Worm (Caenorhabditis elegans): ENCODE data around the gene T01B7.9.

Gene T01B7.9

ce11 chrII:8747246-8747938, 20.8 kb upstream of the T01B7.9 start:
- TF ChIP-seq tbx-11 (GFP tag; IDR thresholded peaks at IDR 0.05) = 0 out of 2 replicates have a peak, but pooled peaks have one; percentile 54
- TF ChIP-seq sea-1 (GFP tag; conservative IDR thresholded peaks at IDR 0.05) = 0 out of 2 replicates have a peak, but pooled peaks have one; percentile 21
- no peak for TF ChIP-seq ets-7 (tag; optimal IDR thresholded peaks at IDR 0.05)

ce11 chrII:8746298-8746775, 19.7 kb upstream of the T01B7.9 start:
- TF ChIP-seq ceh-36 (tag; optimal IDR thresholded peaks at IDR 0.05) (no peak), hmg-4 (GFP tag; optimal IDR thresholded peaks at IDR 0.05) (no peak), B0310.2 (tag; optimal IDR thresholded peaks at IDR 0.05) (no peak), ets-7 (tag; optimal IDR thresholded peaks at IDR 0.05) (no peak), tra-4 (tag; optimal IDR thresholded peaks at IDR 0.05) (no peak), ama-1 (optimal IDR thresholded peaks at IDR 0.05) (no peak), hnd-1 (tag; optimal IDR thresholded peaks at IDR 0.05) (no peak), tbx-11 (GFP tag; IDR thresholded peaks at IDR 0.05) (no peak), F13C5.2 (tag; optimal IDR thresholded peaks at IDR 0.05) (no peak), hmbx-1 (tag; optimal IDR thresholded peaks at IDR 0.05) (no peak), ceh-13 (GFP tag; optimal IDR thresholded peaks at IDR 0.05) (no peak), flt-1 (GFP tag; IDR thresholded peaks at IDR 0.05) (no peak), tbx-37 (GFP tag; conservative IDR thresholded peaks at IDR 0.05) (no peak), pes-1 (GFP tag; IDR thresholded peaks at IDR 0.05) (no peak)

DNA sequence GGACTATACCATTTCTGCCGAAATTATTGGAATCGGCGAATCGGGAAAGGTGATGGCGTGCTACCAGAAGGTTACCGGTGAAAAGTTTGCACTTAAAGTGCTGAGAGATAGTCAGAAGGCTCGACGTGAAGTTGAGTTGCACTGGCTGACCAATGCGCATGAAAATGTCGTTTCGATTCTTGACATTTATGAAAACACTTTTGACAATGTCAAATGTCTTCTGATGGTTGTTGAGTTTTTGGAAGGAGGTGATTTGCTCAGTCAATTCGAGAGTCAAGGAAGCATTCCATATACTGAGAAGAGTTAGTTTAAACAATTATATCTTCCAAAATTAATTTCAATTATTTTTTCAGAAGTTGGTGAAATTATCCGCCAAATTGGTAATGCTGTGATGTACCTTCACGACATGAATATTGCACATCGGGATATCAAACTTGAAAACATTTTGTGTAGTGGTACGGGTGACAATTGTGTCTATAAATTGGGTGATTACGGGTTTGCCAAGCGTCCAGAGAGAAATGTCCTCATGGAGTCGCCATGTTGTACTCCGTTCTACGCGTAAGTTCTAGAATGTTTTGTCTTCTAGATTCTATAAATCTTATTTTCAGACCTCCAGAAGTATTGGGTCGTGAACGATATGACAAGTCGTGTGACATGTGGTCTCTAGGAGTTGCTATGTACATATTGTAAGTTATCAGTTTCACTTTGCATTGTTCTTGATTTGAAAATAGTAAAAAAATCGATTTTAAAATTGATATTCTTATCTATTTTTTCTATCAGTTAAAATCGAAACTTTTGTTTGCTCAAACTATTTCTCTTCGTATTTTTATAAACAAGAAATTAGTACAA, 19.1 kb upstream of the T01B7.9 start:
- TF ChIP-seq ceh-13 (GFP tag; optimal IDR thresholded peaks at IDR 0.05) = no peak
- no peak for TF ChIP-seq flt-1 (GFP tag; IDR thresholded peaks at IDR 0.05)
- no peak for TF ChIP-seq pes-1 (GFP tag; IDR thresholded peaks at IDR 0.05)
- TF ChIP-seq ama-1 (optimal IDR thresholded peaks at IDR 0.05) = no peak
- TF ChIP-seq hmg-4 (GFP tag; optimal IDR thresholded peaks at IDR 0.05) = no peak

DNA sequence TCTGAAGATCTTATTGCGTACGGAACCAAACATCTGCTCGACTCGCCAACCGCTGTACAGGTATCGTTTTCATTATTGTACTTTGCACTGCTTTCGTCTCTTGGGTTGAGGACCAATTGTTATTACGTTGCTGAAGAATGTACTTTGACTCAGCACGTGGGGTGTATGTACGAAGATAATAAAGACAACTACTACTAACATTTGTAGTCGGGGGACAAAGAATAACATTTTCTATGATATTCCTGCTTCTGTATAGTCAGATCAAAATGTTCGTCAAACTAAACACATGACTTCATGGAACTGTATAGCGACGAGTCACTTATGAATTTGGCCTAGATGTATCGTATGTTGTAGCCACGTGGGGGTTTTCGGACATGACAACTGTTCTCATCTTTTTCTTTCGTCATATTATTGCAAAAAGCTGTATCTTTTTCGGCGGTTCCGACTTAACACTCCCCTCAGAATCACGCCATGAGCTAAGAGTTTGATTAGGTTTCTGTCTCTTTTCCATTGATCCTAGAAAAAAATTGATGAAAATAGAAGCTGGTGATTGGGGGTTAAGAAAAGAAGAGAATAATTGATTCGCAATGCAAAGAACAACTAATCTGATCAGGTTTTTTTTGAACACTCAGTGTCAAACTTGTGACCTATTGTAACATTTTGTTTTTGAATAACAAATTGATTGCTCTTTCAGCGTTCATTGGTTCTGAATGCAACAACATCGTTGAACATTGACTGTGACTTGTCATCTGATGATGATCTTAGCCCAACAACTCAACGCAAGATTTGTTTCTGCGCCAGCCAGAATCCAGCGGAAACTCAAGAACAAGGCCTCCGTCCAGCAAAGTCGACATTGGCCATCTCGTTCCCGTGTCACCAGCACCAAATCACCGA, 18.2 kb upstream of the T01B7.9 start:
- TF ChIP-seq B0310.2 (tag; optimal IDR thresholded peaks at IDR 0.05) (no peak), tra-4 (tag; optimal IDR thresholded peaks at IDR 0.05) (no peak), ceh-13 (GFP tag; optimal IDR thresholded peaks at IDR 0.05) (no peak), flt-1 (GFP tag; IDR thresholded peaks at IDR 0.05) (no peak), ceh-36 (tag; optimal IDR thresholded peaks at IDR 0.05) (no peak)

DNA sequence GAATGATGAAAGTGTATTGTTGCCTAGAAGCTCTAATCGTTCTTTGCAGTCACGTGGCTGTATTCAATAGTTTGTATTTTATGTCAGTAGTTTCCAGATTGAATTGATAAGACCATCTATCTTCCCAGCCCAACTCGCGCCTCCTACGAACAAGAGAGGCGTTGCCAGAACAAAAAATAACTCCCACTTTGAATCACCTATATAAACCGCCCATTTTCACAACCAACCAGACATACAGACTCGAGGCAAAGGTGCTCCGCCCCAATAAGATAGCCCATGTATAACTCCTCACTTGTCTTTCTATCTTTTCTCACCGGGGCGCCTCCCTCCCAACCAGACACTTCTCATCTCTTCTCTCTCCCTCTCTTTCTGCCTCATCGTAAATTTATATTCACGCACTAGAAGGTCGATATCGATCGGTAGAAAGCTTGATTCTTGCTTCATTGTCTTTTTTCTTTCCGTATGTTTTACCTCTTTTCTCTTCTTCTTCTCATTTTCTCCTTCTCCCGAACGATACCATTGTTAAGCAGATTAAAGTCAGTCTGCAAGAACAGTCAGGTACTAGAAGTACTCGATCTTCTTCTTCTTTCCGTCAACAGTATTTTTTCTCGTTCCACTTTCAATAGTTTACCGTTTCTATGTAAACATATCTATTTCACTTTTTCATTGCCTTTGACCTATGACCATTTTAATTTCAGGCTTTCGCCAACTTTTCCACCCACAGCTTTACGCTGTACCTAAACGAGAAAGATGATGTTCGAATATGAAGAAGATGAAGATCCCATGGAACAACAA, 17.0 kb upstream of the T01B7.9 start, which contains the start of gene mak-1:
Gene mak-1 (plus strand): TSS at position 693 of the 795 bp plus-strand sequence.
- no peak for TF ChIP-seq B0310.2 (tag; optimal IDR thresholded peaks at IDR 0.05)
- no peak for TF ChIP-seq hnd-1 (tag; optimal IDR thresholded peaks at IDR 0.05)
- no peak for TF ChIP-seq aly-1 (tag; optimal IDR thresholded peaks at IDR 0.05)
- TF ChIP-seq hmg-4 (GFP tag; optimal IDR thresholded peaks at IDR 0.05) = peak; percentile 6

ce11 chrII:8742972-8743371, 16.4 kb upstream of the T01B7.9 start:
- TF ChIP-seq F13C5.2 (tag; optimal IDR thresholded peaks at IDR 0.05) = no peak
- no peak for TF ChIP-seq flt-1 (GFP tag; IDR thresholded peaks at IDR 0.05)
- TF ChIP-seq ets-7 (tag; optimal IDR thresholded peaks at IDR 0.05) = no peak
- TF ChIP-seq tbx-37 (GFP tag; conservative IDR thresholded peaks at IDR 0.05) = no peak
- TF ChIP-seq B0310.2 (tag; optimal IDR thresholded peaks at IDR 0.05) = no peak
- no peak for TF ChIP-seq tbx-11 (GFP tag; IDR thresholded peaks at IDR 0.05)
- TF ChIP-seq ceh-36 (tag; optimal IDR thresholded peaks at IDR 0.05) = no peak
- no peak for TF ChIP-seq scrt-1 (GFP tag; IDR thresholded peaks at IDR 0.05)
- TF ChIP-seq tra-4 (tag; optimal IDR thresholded peaks at IDR 0.05) = no peak
- no peak for TF ChIP-seq hnd-1 (tag; optimal IDR thresholded peaks at IDR 0.05)
- TF ChIP-seq hmg-4 (GFP tag; optimal IDR thresholded peaks at IDR 0.05) = no peak
- no peak for TF ChIP-seq ceh-13 (GFP tag; optimal IDR thresholded peaks at IDR 0.05)
- TF ChIP-seq ama-1 (optimal IDR thresholded peaks at IDR 0.05) = no peak
- TF ChIP-seq aly-1 (tag; optimal IDR thresholded peaks at IDR 0.05) = no peak

All from whole organism, early embryonic.